Fruit fly (Drosophila melanogaster) whole organism, wandering third instar larva: ENCODE results near the gene CG11629.
A peak's percentile ranks its signal among the peaks of the same experiment; 100 is the strongest.

Experiments used
- Abd-B ChIP-seq: fragments of >200 bp; optimal IDR thresholded peaks from 2 replicates; lab custom pipeline; 2017; ENCODE audit warnings: missing biosample characterization, missing genetic modification characterization
- CG32264 ChIP-seq: fragments of 200-800 bp; sonication (Bioruptor generic); optimal IDR thresholded peaks from 2 replicates; lab custom pipeline; 2016; ENCODE audit warnings: missing biosample characterization, missing genetic modification characterization
- CG9705 ChIP-seq: fragments of 200-800 bp; sonication (Bioruptor generic); optimal IDR thresholded peaks from 2 replicates; lab custom pipeline; 2018; ENCODE audit warnings: missing biosample characterization, mild to moderate bottlenecking, missing genetic modification characterization
- CrebA ChIP-seq: fragments of 200-800 bp; sonication (Bioruptor generic); optimal IDR thresholded peaks from 2 replicates; lab custom pipeline; 2016; ENCODE audit warnings: missing biosample characterization, mild to moderate bottlenecking, missing genetic modification characterization, borderline replicate concordance
- Dfd ChIP-seq: fragments of >200 bp; optimal IDR thresholded peaks from 2 replicates; lab custom pipeline; 2017; ENCODE audit warnings: missing biosample characterization, missing genetic modification characterization
- Dif ChIP-seq: fragments of 200-275, 200-300 bp; sonication (Bioruptor generic); optimal IDR thresholded peaks from 2 replicates; lab custom pipeline; 2018; ENCODE audit warnings: missing biosample characterization, missing genetic modification characterization; ENCODE audit not compliant: partially characterized antibody
- GATAd ChIP-seq: sonication (Bioruptor generic); optimal IDR thresholded peaks from 2 replicates; lab custom pipeline; 2016; ENCODE audit warnings: missing biosample characterization, missing genetic modification characterization
- HLH106 ChIP-seq: fragments of 200-800 bp; optimal IDR thresholded peaks from 3 replicates; lab custom pipeline; 2019; ENCODE audit warnings: missing biosample characterization, mild to moderate bottlenecking, missing genetic modification characterization, moderate library complexity
- Hnf4 ChIP-seq: fragments of 200-800 bp; sonication (Bioruptor generic); optimal IDR thresholded peaks from 2 replicates; lab custom pipeline; 2016; ENCODE audit warnings: missing biosample characterization, mild to moderate bottlenecking, missing genetic modification characterization
- Jra ChIP-seq: sonication (Bioruptor generic); optimal IDR thresholded peaks from 2 replicates; lab custom pipeline; 2016; ENCODE audit warnings: missing biosample characterization, missing genetic modification characterization
- Mio ChIP-seq: sonication (Bioruptor generic); optimal IDR thresholded peaks from 2 replicates; lab custom pipeline; 2016; ENCODE audit warnings: missing biosample characterization, missing genetic modification characterization
- Myc ChIP-seq: fragments of >200 bp; optimal IDR thresholded peaks from 2 replicates; lab custom pipeline; 2017
- N ChIP-seq: fragments of >200 bp; optimal IDR thresholded peaks from 2 replicates; lab custom pipeline; 2018; ENCODE audit warnings: missing biosample characterization, missing external identifiers, missing genetic modification characterization
- OdsH ChIP-seq: fragments of 200-800 bp; sonication (Bioruptor generic); optimal IDR thresholded peaks from 2 replicates; lab custom pipeline; 2016; ENCODE audit warnings: missing biosample characterization, mild to moderate bottlenecking, missing genetic modification characterization
- Rel ChIP-seq, 2 experiments: fragments of 200-800 bp; sonication (Bioruptor generic) in 1 of 2; optimal IDR thresholded peaks; 2 replicates in 1 of 2; 3 replicates in 1 of 2; lab custom pipeline; 2016 to 2019; ENCODE audit warnings: mild to moderate bottlenecking in 2 of 2, missing biosample characterization in 2 of 2, missing genetic modification characterization in 2 of 2, moderate library complexity in 1 of 2
- Sp1 ChIP-seq: fragments of 200-800 bp; sonication (Bioruptor generic); optimal IDR thresholded peaks from 3 replicates; lab custom pipeline; 2019; ENCODE audit warnings: missing biosample characterization, mild to moderate bottlenecking, missing genetic modification characterization, moderate library complexity
- brk ChIP-seq: fragments of 200-800 bp; sonication (Bioruptor generic); optimal IDR thresholded peaks from 2 replicates; lab custom pipeline; 2016; ENCODE audit warnings: missing biosample characterization, mild to moderate bottlenecking, missing genetic modification characterization
- dl ChIP-seq, 2 experiments: fragments of 175-275, 200-275 bp in 1 of 2; fragments of 200-275 bp in 1 of 2; sonication (Bioruptor generic); optimal IDR thresholded peaks; lab custom pipeline; 2018; ENCODE audit warnings: mild to moderate bottlenecking in 2 of 2, missing biosample characterization in 2 of 2, missing genetic modification characterization in 2 of 2, moderate library complexity in 2 of 2; ENCODE audit not compliant: partially characterized antibody in 2 of 2, insufficient read depth in 1 of 2
- dmrt93B ChIP-seq: fragments of 200-800 bp; sonication (Bioruptor generic); optimal IDR thresholded peaks from 2 replicates; lab custom pipeline; 2018; ENCODE audit warnings: missing biosample characterization, mild to moderate bottlenecking, missing genetic modification characterization
- dsf ChIP-seq: sonication (Bioruptor generic); optimal IDR thresholded peaks from 2 replicates; lab custom pipeline; 2016; ENCODE audit warnings: missing biosample characterization, missing genetic modification characterization, borderline replicate concordance
- ey ChIP-seq: fragments of 200-800 bp; sonication (Bioruptor generic); optimal IDR thresholded peaks from 2 replicates; lab custom pipeline; 2016; ENCODE audit warnings: missing biosample characterization, missing genetic modification characterization
- foxo ChIP-seq, 2 experiments: fragments of 200-800 bp; sonication (Bioruptor generic); optimal IDR thresholded peaks; 2 replicates in 1 of 2; 3 replicates in 1 of 2; lab custom pipeline; 2016 to 2017; ENCODE audit warnings: missing biosample characterization in 2 of 2, missing genetic modification characterization in 2 of 2
- fru ChIP-seq: fragments of 200-800 bp; sonication (Bioruptor generic); optimal IDR thresholded peaks from 3 replicates; lab custom pipeline; 2016; ENCODE audit warnings: missing biosample characterization, mild to moderate bottlenecking, missing genetic modification characterization
- h ChIP-seq: fragments of 200-800 bp; sonication (Bioruptor generic); optimal IDR thresholded peaks from 3 replicates; lab custom pipeline; 2016; ENCODE audit warnings: missing biosample characterization, mild to moderate bottlenecking, missing genetic modification characterization
- jim ChIP-seq: fragments of 175-275, 200-325 bp; sonication (Bioruptor generic); optimal IDR thresholded peaks from 2 replicates; lab custom pipeline; 2016; ENCODE audit warnings: missing biosample characterization, mild to moderate bottlenecking, missing genetic modification characterization
- lola ChIP-seq: fragments of >200 bp; optimal IDR thresholded peaks from 2 replicates; lab custom pipeline; 2017; ENCODE audit warnings: missing biosample characterization, missing genetic modification characterization
- pan ChIP-seq: fragments of >200 bp; optimal IDR thresholded peaks from 2 replicates; lab custom pipeline; 2017
- psq ChIP-seq: fragments of 200-800 bp; sonication (Bioruptor generic); optimal IDR thresholded peaks from 3 replicates; lab custom pipeline; 2017; ENCODE audit warnings: missing biosample characterization, mild to moderate bottlenecking, missing genetic modification characterization, moderate library complexity
- rgr ChIP-seq: fragments of 200-800 bp; sonication (Bioruptor generic); optimal IDR thresholded peaks from 3 replicates; lab custom pipeline; 2016; ENCODE audit warnings: missing biosample characterization, mild to moderate bottlenecking, missing genetic modification characterization
- sv ChIP-seq: fragments of 200-800 bp; sonication (Bioruptor generic); optimal IDR thresholded peaks from 3 replicates; lab custom pipeline; 2016; ENCODE audit warnings: missing biosample characterization, missing genetic modification characterization
- tai ChIP-seq: sonication (Bioruptor generic); optimal IDR thresholded peaks from 2 replicates; lab custom pipeline; 2016; ENCODE audit warnings: missing biosample characterization, missing genetic modification characterization
- usp ChIP-seq: fragments of >200 bp; optimal IDR thresholded peaks from 2 replicates; lab custom pipeline; 2017; ENCODE audit warnings: missing biosample characterization, missing genetic modification characterization
- woc ChIP-seq: sonication (Bioruptor generic); optimal IDR thresholded peaks from 2 replicates; lab custom pipeline; 2016; ENCODE audit warnings: missing biosample characterization, mild to moderate bottlenecking, missing genetic modification characterization

Gene CG11629

dm6 chr2L:21855824-21856223 is 42.3 kb downstream of the CG11629 start:
- no peak for TF ChIP-seq CG9705
- no peak for TF ChIP-seq Hnf4 (GFP tag; lab: Kevin White, UChicago)
- no peak for TF ChIP-seq OdsH
- TF ChIP-seq foxo (GFP tag; optimal IDR thresholded peaks at IDR 0.05; lab: Kevin White, UChicago), result no peak
- TF ChIP-seq Myc, result no peak
- no peak for TF ChIP-seq CG32264 (GFP tag; lab: Kevin White, UChicago)
- no peak for TF ChIP-seq dsf (GFP tag; lab: Kevin White, UChicago)
- no peak for TF ChIP-seq brk
- TF ChIP-seq Dif (GFP tag; lab: Kevin White, UChicago), result no peak
- no peak for TF ChIP-seq lola (GFP tag; lab: Kevin White, UChicago)
- TF ChIP-seq Abd-B (GFP tag; lab: Kevin White, UChicago), result no peak
- no peak for TF ChIP-seq N (GFP tag; lab: Kevin White, UChicago)
- no peak for TF ChIP-seq Sp1 (GFP tag; lab: Kevin White, UChicago)
- TF ChIP-seq pan (lab: Kevin White, UChicago), result no peak
- no peak for TF ChIP-seq GATAd
- no peak for TF ChIP-seq usp (GFP tag; lab: Kevin White, UChicago)
- no peak for TF ChIP-seq Dfd (GFP tag; lab: Kevin White, UChicago)
- no peak for TF ChIP-seq HLH106 (tag; lab: Kevin White, UChicago)
- TF ChIP-seq fru, result no peak
- no peak for TF ChIP-seq Rel (GFP tag; optimal IDR thresholded peaks at IDR 0.05; lab: Kevin White, UChicago)
- TF ChIP-seq Rel (tag; optimal IDR thresholded peaks at IDR 0.05; lab: Kevin White, UChicago), result no peak

- TF ChIP-seq HLH106 (tag; lab: Kevin White, UChicago) (no peak), jim (no peak), psq (GFP tag; lab: Kevin White, UChicago) (no peak)
These were observed 43.0 kb downstream of the CG11629 start for dm6 chr2L:21855064-21855463.

- no peak for TF ChIP-seq Abd-B (GFP tag; lab: Kevin White, UChicago)
- TF ChIP-seq Sp1 (GFP tag; lab: Kevin White, UChicago), result no peak
- no peak for TF ChIP-seq dmrt93B (GFP tag; lab: Kevin White, UChicago)
- TF ChIP-seq, all 38 proteins: peak for 0
These were observed 44.7 kb downstream of the CG11629 start for dm6 chr2L:21853416-21853815.

dm6 chr2L:21851454-21851853 is 46.6 kb downstream of the CG11629 start:
- TF ChIP-seq Hnf4 (GFP tag; lab: Kevin White, UChicago), result no peak
- TF ChIP-seq sv (GFP tag; lab: Kevin White, UChicago), result no peak
- TF ChIP-seq Dfd (GFP tag; lab: Kevin White, UChicago), result no peak
- no peak for TF ChIP-seq N (GFP tag; lab: Kevin White, UChicago)
- no peak for TF ChIP-seq CG9705
- no peak for TF ChIP-seq HLH106 (tag; lab: Kevin White, UChicago)
- TF ChIP-seq Mio (GFP tag; lab: Kevin White, UChicago), result no peak
- no peak for TF ChIP-seq Myc
- TF ChIP-seq dl (GFP tag; optimal IDR thresholded peaks at IDR 0.05; lab: Kevin White, UChicago; ENCODE audit: insufficient read depth in 1 of 2, partially characterized antibody in 2 of 2), result no peak
- no peak for TF ChIP-seq Sp1 (GFP tag; lab: Kevin White, UChicago)
- TF ChIP-seq psq (GFP tag; lab: Kevin White, UChicago), result no peak
- TF ChIP-seq rgr (GFP tag; lab: Kevin White, UChicago), result no peak
- TF ChIP-seq fru, result no peak
- TF ChIP-seq Jra (GFP tag; lab: Kevin White, UChicago), result no peak
- no peak for TF ChIP-seq tai
- TF ChIP-seq foxo (GFP tag; optimal IDR thresholded peaks at IDR 0.05; lab: Kevin White, UChicago), result no peak

dm6 chr2L:21849699-21850098 is 48.4 kb downstream of the CG11629 start:
- no peak for TF ChIP-seq Hnf4 (GFP tag; lab: Kevin White, UChicago)
- no peak for TF ChIP-seq dmrt93B (GFP tag; lab: Kevin White, UChicago)
- TF ChIP-seq Rel (GFP tag; optimal IDR thresholded peaks at IDR 0.05; lab: Kevin White, UChicago), result no peak
- TF ChIP-seq Rel (tag; optimal IDR thresholded peaks at IDR 0.05; lab: Kevin White, UChicago), result no peak
- TF ChIP-seq Mio (GFP tag; lab: Kevin White, UChicago), result no peak
- no peak for TF ChIP-seq h (GFP tag; lab: Kevin White, UChicago)

dm6 chr2L:21847335-21847734 is 50.8 kb downstream of the CG11629 start:
- TF ChIP-seq dl (GFP tag; optimal IDR thresholded peaks at IDR 0.05; lab: Kevin White, UChicago; ENCODE audit: insufficient read depth in 1 of 2, partially characterized antibody in 2 of 2) (no peak), OdsH (peak; percentile 27), rgr (GFP tag; lab: Kevin White, UChicago) (peak; percentile 34), lola (GFP tag; lab: Kevin White, UChicago) (no peak), HLH106 (tag; lab: Kevin White, UChicago) (peak; percentile 68), foxo (GFP tag; optimal IDR thresholded peaks at IDR 0.05; lab: Kevin White, UChicago) (peak in 1 of 2 experiments; percentile 46), pan (lab: Kevin White, UChicago) (no peak), h (GFP tag; lab: Kevin White, UChicago) (peak; percentile 49), ey (GFP tag; lab: Kevin White, UChicago) (peak; percentile 32), tai (no peak), CrebA (GFP tag; lab: Kevin White, UChicago) (no peak), dmrt93B (GFP tag; lab: Kevin White, UChicago) (peak; percentile 31), woc (GFP tag; lab: Kevin White, UChicago) (peak; percentile 39), fru (peak; percentile 53)
